Fruit fly (Drosophila melanogaster) whole organism, embryonic: ENCODE results near the gene Nse1.
A peak's percentile ranks its signal among the peaks of the same experiment; 100 is the strongest.

Experiments used
- Adf1 ChIP-seq: fragments of 200-800 bp; sonication (Bioruptor generic); IDR thresholded peaks from 2 replicates; pipeline ENCODE4 v1.3.6; 2022; ENCODE audit warnings: missing biosample characterization, missing genetic modification characterization
- Atf6 ChIP-seq: fragments of 200-800 bp; sonication (Bioruptor generic); IDR thresholded peaks from 2 replicates; pipeline ENCODE4 v1.3.6; 2022; ENCODE audit warnings: missing biosample characterization, missing genetic modification characterization
- B-H2 ChIP-seq: fragments of 200-800 bp; sonication (Bioruptor generic); optimal IDR thresholded peaks from 2 replicates; lab custom pipeline; 2018; ENCODE audit warnings: missing biosample characterization, mild to moderate bottlenecking, missing genetic modification characterization
- Bdp1 ChIP-seq: fragments of 200-800 bp; sonication (Bioruptor generic); optimal IDR thresholded peaks from 3 replicates; lab custom pipeline; 2016; ENCODE audit warnings: missing biosample characterization, missing genetic modification characterization
- BtbVII ChIP-seq: fragments of 200-800 bp; sonication (Bioruptor generic); optimal IDR thresholded peaks from 3 replicates; lab custom pipeline; 2017; ENCODE audit warnings: missing biosample characterization, mild to moderate bottlenecking, missing genetic modification characterization
- CG10274 ChIP-seq: fragments of 200-800 bp; sonication (Bioruptor generic); optimal IDR thresholded peaks from 3 replicates; lab custom pipeline; 2017; ENCODE audit warnings: missing biosample characterization, mild to moderate bottlenecking, missing genetic modification characterization
- CG10543 ChIP-seq: fragments of 200-800 bp; sonication (Bioruptor generic); optimal IDR thresholded peaks from 3 replicates; lab custom pipeline; 2017; ENCODE audit warnings: missing biosample characterization, mild to moderate bottlenecking, missing genetic modification characterization, moderate library complexity
- CG11085 ChIP-seq: fragments of 200-800 bp; sonication (Bioruptor generic); IDR thresholded peaks from 2 replicates; pipeline ENCODE4 v1.3.6; 2022; ENCODE audit warnings: missing biosample characterization, missing genetic modification characterization
- CG11456 ChIP-seq: fragments of 200-800 bp; sonication (Bioruptor generic); IDR thresholded peaks from 3 replicates; pipeline ENCODE4 v1.3.6; 2022; ENCODE audit warnings: missing biosample characterization, missing genetic modification characterization
- CG13424 ChIP-seq: fragments of 200-800 bp; sonication (Bioruptor generic); optimal IDR thresholded peaks from 2 replicates; lab custom pipeline; 2019; ENCODE audit warnings: missing biosample characterization, mild to moderate bottlenecking, missing genetic modification characterization, moderate library complexity
- CG1529 ChIP-seq: fragments of 200-800 bp; sonication (Bioruptor generic); optimal IDR thresholded peaks from 3 replicates; lab custom pipeline; 2018; ENCODE audit warnings: missing biosample characterization, missing genetic modification characterization
- CG2116 ChIP-seq: fragments of 200-800 bp; sonication (Bioruptor generic); optimal IDR thresholded peaks from 3 replicates; lab custom pipeline; 2018; ENCODE audit warnings: missing biosample characterization, mild to moderate bottlenecking, missing genetic modification characterization
- CG4424 ChIP-seq: fragments of 200-800 bp; sonication (Bioruptor generic); optimal IDR thresholded peaks from 3 replicates; lab custom pipeline; 2016; ENCODE audit warnings: missing biosample characterization, missing genetic modification characterization
- CG5245 ChIP-seq: fragments of 200-800 bp; sonication (Bioruptor generic); optimal IDR thresholded peaks from 3 replicates; lab custom pipeline; 2016; ENCODE audit warnings: missing biosample characterization, missing genetic modification characterization
- CG6813 ChIP-seq: fragments of 200-800 bp; sonication (Bioruptor generic); optimal IDR thresholded peaks from 2 replicates; lab custom pipeline; 2017; ENCODE audit warnings: missing biosample characterization, missing genetic modification characterization, mild to moderate bottlenecking, moderate library complexity, missing genetic modification reagents
- CG7357 ChIP-seq: fragments of 200-800 bp; sonication (Bioruptor generic); IDR thresholded peaks from 3 replicates; pipeline ENCODE4 v1.3.6; 2022; ENCODE audit warnings: missing biosample characterization, missing genetic modification characterization
- CG7839 ChIP-seq: fragments of 200-800 bp; sonication (Bioruptor generic); optimal IDR thresholded peaks from 3 replicates; lab custom pipeline; 2018; ENCODE audit warnings: missing biosample characterization, mild to moderate bottlenecking, missing genetic modification characterization, moderate library complexity
- CG7963 ChIP-seq: fragments of 200-800 bp; sonication (Bioruptor generic); IDR thresholded peaks from 3 replicates; pipeline ENCODE4 v1.3.6; 2022; ENCODE audit warnings: missing biosample characterization, missing genetic modification characterization; ENCODE audit not compliant: partially characterized antibody
- D ChIP-seq, 2 experiments: fragments of 200-800 bp in 1 of 2; fragments of >200 bp in 1 of 2; sonication (Bioruptor generic) in 1 of 2; optimal IDR thresholded peaks; 2 replicates in 1 of 2; 3 replicates in 1 of 2; lab custom pipeline; 2017; ENCODE audit warnings: mild to moderate bottlenecking in 1 of 2, missing biosample characterization in 1 of 2, missing genetic modification characterization in 1 of 2, missing genetic modification reagents in 1 of 2
- D19A ChIP-seq: fragments of 200-800 bp; optimal IDR thresholded peaks from 3 replicates; lab custom pipeline; 2019; ENCODE audit warnings: missing biosample characterization, mild to moderate bottlenecking, missing genetic modification characterization, moderate library complexity
- Dip3 ChIP-seq: fragments of 200-800 bp; sonication (Bioruptor generic); optimal IDR thresholded peaks from 3 replicates; lab custom pipeline; 2016; ENCODE audit warnings: missing biosample characterization, missing genetic modification characterization
- Dref ChIP-seq: fragments of 200-800 bp; sonication (Bioruptor generic); IDR thresholded peaks from 2 replicates; pipeline ENCODE4 v1.3.6; 2022; ENCODE audit warnings: missing biosample characterization, missing genetic modification characterization
- E2f2 ChIP-seq: fragments of 200-800 bp; sonication (Bioruptor generic); IDR thresholded peaks from 2 replicates; pipeline ENCODE4 v1.3.6; 2022; ENCODE audit warnings: missing biosample characterization, missing genetic modification characterization
- HLH54F ChIP-seq: fragments of 200-800 bp; sonication (Bioruptor generic); optimal IDR thresholded peaks from 3 replicates; lab custom pipeline; 2016; ENCODE audit warnings: missing biosample characterization, missing genetic modification characterization
- Hr78 ChIP-seq, 2 experiments: fragments of 200-800 bp in 1 of 2; fragments of >200 bp in 1 of 2; sonication (Bioruptor generic) in 1 of 2; optimal IDR thresholded peaks; 2 replicates each; lab custom pipeline; 2017 to 2019; ENCODE audit warnings: missing biosample characterization in 2 of 2, missing genetic modification characterization in 2 of 2, mild to moderate bottlenecking in 1 of 2, moderate library complexity in 1 of 2
- MESR4 ChIP-seq: fragments of 200-800 bp; sonication (Bioruptor generic); optimal IDR thresholded peaks from 2 replicates; lab custom pipeline; 2018; ENCODE audit warnings: missing biosample characterization, mild to moderate bottlenecking, missing genetic modification characterization, moderate library complexity
- Meics ChIP-seq: fragments of 200-800 bp; sonication (Bioruptor generic); optimal IDR thresholded peaks from 2 replicates; lab custom pipeline; 2017; ENCODE audit warnings: missing biosample characterization, mild to moderate bottlenecking, missing genetic modification characterization
- Myb ChIP-seq: fragments of 200-800 bp; sonication (Bioruptor generic); optimal IDR thresholded peaks from 2 replicates; lab custom pipeline; 2016; ENCODE audit warnings: missing biosample characterization, missing genetic modification characterization
- Neu2 ChIP-seq: fragments of 200-800 bp; sonication (Bioruptor generic); optimal IDR thresholded peaks from 3 replicates; lab custom pipeline; 2016; ENCODE audit warnings: missing biosample characterization, missing genetic modification characterization, borderline replicate concordance
- Nf-YA ChIP-seq: fragments of 200-800 bp; sonication (Bioruptor generic); IDR thresholded peaks from 2 replicates; pipeline ENCODE4 v1.3.6; 2022; ENCODE audit warnings: missing biosample characterization, missing genetic modification characterization
- NfI ChIP-seq: fragments of 200-800 bp; sonication (Bioruptor generic); optimal IDR thresholded peaks from 3 replicates; lab custom pipeline; 2018; ENCODE audit warnings: missing biosample characterization, mild to moderate bottlenecking, missing genetic modification characterization, moderate library complexity
- Side ChIP-seq: fragments of 200-800 bp; sonication (Bioruptor generic); optimal IDR thresholded peaks from 2 replicates; lab custom pipeline; 2016; ENCODE audit warnings: missing biosample characterization, missing genetic modification characterization
- Ssrp ChIP-seq: fragments of 200-800 bp; sonication (Bioruptor generic); optimal IDR thresholded peaks from 2 replicates; lab custom pipeline; 2018; ENCODE audit warnings: missing biosample characterization, mild to moderate bottlenecking, missing genetic modification characterization, moderate library complexity
- chm ChIP-seq: fragments of 200-800 bp; sonication (Bioruptor generic); IDR thresholded peaks from 2 replicates; pipeline ENCODE4 v1.3.6; 2022; ENCODE audit warnings: missing biosample characterization, missing genetic modification characterization
- corto ChIP-seq: fragments of 200-800 bp; sonication (Bioruptor generic); optimal IDR thresholded peaks from 2 replicates; lab custom pipeline; 2016; ENCODE audit warnings: missing biosample characterization, mild to moderate bottlenecking, missing genetic modification characterization, moderate library complexity
- fd96Cb ChIP-seq: fragments of 200-800 bp; sonication (Bioruptor generic); optimal IDR thresholded peaks from 2 replicates; lab custom pipeline; 2018; ENCODE audit warnings: missing biosample characterization, mild to moderate bottlenecking, missing genetic modification characterization, moderate library complexity
- ftz-f1 ChIP-seq: fragments of 200-800 bp; sonication (Bioruptor generic); optimal IDR thresholded peaks from 2 replicates; lab custom pipeline; 2016; ENCODE audit warnings: missing biosample characterization, missing genetic modification characterization
- fu2 ChIP-seq: fragments of 200-800 bp; sonication (Bioruptor generic); optimal IDR thresholded peaks from 2 replicates; lab custom pipeline; 2016; ENCODE audit warnings: missing biosample characterization, missing genetic modification characterization
- gem ChIP-seq: fragments of 200-800 bp; sonication (Bioruptor generic); optimal IDR thresholded peaks from 2 replicates; lab custom pipeline; 2019; ENCODE audit warnings: missing biosample characterization, mild to moderate bottlenecking, missing genetic modification characterization, moderate library complexity
- ind ChIP-seq: fragments of 200-800 bp; sonication (Bioruptor generic); optimal IDR thresholded peaks from 3 replicates; lab custom pipeline; 2016; ENCODE audit warnings: missing biosample characterization, missing genetic modification characterization
- insv ChIP-seq, 2 experiments: fragments of 200-800 bp; sonication (Bioruptor generic); optimal IDR thresholded peaks; 3 replicates each; lab custom pipeline; 2016 to 2018; ENCODE audit warnings: missing biosample characterization in 2 of 2, missing genetic modification characterization in 2 of 2
- jing ChIP-seq: fragments of 200-800 bp; sonication (Bioruptor generic); optimal IDR thresholded peaks from 2 replicates; lab custom pipeline; 2018; ENCODE audit warnings: missing biosample characterization, mild to moderate bottlenecking, missing genetic modification characterization
- klu ChIP-seq: fragments of 200-800 bp; sonication (Bioruptor generic); IDR thresholded peaks from 2 replicates; pipeline ENCODE4 v1.3.6; 2022; ENCODE audit warnings: missing biosample characterization, missing genetic modification characterization
- maf-S ChIP-seq: fragments of 200-800 bp; sonication (Bioruptor generic); optimal IDR thresholded peaks from 2 replicates; lab custom pipeline; 2016; ENCODE audit warnings: missing biosample characterization, missing genetic modification characterization
- onecut ChIP-seq: fragments of 200-800 bp; sonication (Bioruptor generic); IDR thresholded peaks from 2 replicates; pipeline ENCODE4 v1.3.6; 2022; ENCODE audit warnings: missing biosample characterization, missing genetic modification characterization
- phol ChIP-seq: fragments of 200-800 bp; sonication (Bioruptor generic); optimal IDR thresholded peaks from 3 replicates; lab custom pipeline; 2018; ENCODE audit warnings: missing biosample characterization, mild to moderate bottlenecking, missing genetic modification characterization, moderate library complexity
- ranshi ChIP-seq: fragments of 200-800 bp; sonication (Bioruptor generic); IDR thresholded peaks from 2 replicates; pipeline ENCODE4 v1.3.6; 2022; ENCODE audit warnings: missing biosample characterization, missing genetic modification characterization
- sens ChIP-seq: fragments of 200-800 bp; sonication (Bioruptor generic); peaks from one replicate; lab custom pipeline; 2016; ENCODE audit warnings: missing biosample characterization, missing genetic modification characterization
- shn ChIP-seq: fragments of 200-800 bp; sonication (Bioruptor generic); optimal IDR thresholded peaks from 3 replicates; lab custom pipeline; 2016; ENCODE audit warnings: missing biosample characterization, missing genetic modification characterization
- sisA ChIP-seq: fragments of 200-800 bp; sonication (Bioruptor generic); IDR thresholded peaks from 2 replicates; pipeline ENCODE4 v1.3.6; 2022; ENCODE audit warnings: missing biosample characterization, missing genetic modification characterization
- vfl ChIP-seq: fragments of 200-800 bp; sonication (Bioruptor generic); optimal IDR thresholded peaks from 2 replicates; lab custom pipeline; 2016; ENCODE audit warnings: missing biosample characterization, missing genetic modification characterization

Nse1 gene

DNA sequence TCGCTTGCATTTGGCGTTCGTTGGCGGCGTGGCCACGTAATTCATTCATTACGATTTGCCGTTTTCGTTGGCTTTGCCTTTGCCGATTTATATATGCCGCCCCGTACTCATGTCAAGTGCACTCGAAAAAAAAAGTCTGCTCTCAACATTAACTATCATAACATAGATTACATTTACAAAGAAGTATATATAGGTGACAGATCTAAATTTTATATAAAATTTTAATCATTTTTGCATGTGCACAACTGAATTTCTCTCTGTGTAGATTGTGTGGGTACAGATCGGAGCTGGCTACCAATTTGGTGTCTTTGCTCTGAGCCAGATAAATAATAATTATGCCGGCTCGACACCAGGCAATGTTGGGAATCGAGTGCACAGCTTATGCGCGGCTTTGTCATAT lies 21.0 kb upstream of the Nse1 start (continued):
- TF ChIP-seq corto (GFP tag; lab: Kevin White, UChicago) (no peak), CG11456 (GFP tag; lab: Robert Waterston, UW) (0 out of 3 replicates have a peak, but pooled peaks have one; percentile 32), NfI (GFP tag; lab: Kevin White, UChicago) (peak; percentile 27), ind (GFP tag; lab: Kevin White, UChicago) (peak; percentile 49), shn (GFP tag; lab: Kevin White, UChicago) (no peak), gem (tag; lab: Kevin White, UChicago) (peak; percentile 64), CG10543 (no peak), CG1529 (GFP tag; lab: Kevin White, UChicago) (no peak), CG2116 (GFP tag; lab: Kevin White, UChicago) (no peak), Bdp1 (GFP tag; lab: Kevin White, UChicago) (no peak), Dip3 (no peak), CG5245 (GFP tag; lab: Kevin White, UChicago) (no peak), onecut (no peak), chm (GFP tag; lab: Robert Waterston, UW) (no peak), sens (GFP tag; lab: Kevin White, UChicago) (peak; percentile 49), insv (GFP tag; optimal IDR thresholded peaks at IDR 0.05; lab: Kevin White, UChicago) (no peak), BtbVII (no peak), phol (tag; lab: Kevin White, UChicago) (peak; percentile 49), Myb (GFP tag; lab: Kevin White, UChicago) (peak; percentile 8), maf-S (GFP tag; lab: Kevin White, UChicago) (no peak), Adf1 (GFP tag; lab: Robert Waterston, UW) (no peak), Neu2 (no peak), CG7839 (peak; percentile 58), E2f2 (GFP tag; lab: Robert Waterston, UW) (peak; percentile 29; the same call in 1 of the 2 replicates), CG10274 (no peak), jing (peak; percentile 3), Side (GFP tag; lab: Kevin White, UChicago) (no peak), MESR4 (no peak), CG7357 (GFP tag; lab: Robert Waterston, UW) (0 out of 3 replicates have a peak, but pooled peaks have one; percentile 12), fd96Cb (tag; lab: Kevin White, UChicago) (peak; percentile 29), Hr78 (GFP tag; optimal IDR thresholded peaks at IDR 0.05; lab: Kevin White, UChicago) (no peak), sisA (peak; percentile 63), CG7963 (GFP tag; lab: Robert Waterston, UW) (no peak), CG4424 (peak; percentile 54), B-H2 (GFP tag; lab: Kevin White, UChicago) (no peak), D (optimal IDR thresholded peaks at IDR 0.05; lab: Kevin White, UChicago) (no peak), D (GFP tag; optimal IDR thresholded peaks at IDR 0.05; lab: Kevin White, UChicago) (peak; percentile 30), ranshi (GFP tag; lab: Robert Waterston, UW) (peak; percentile 56; the same call in 1 of the 2 replicates), vfl (GFP tag; lab: Kevin White, UChicago) (no peak), CG6813 (GFP tag; lab: Kevin White, UChicago) (no peak), Ssrp (tag; lab: Kevin White, UChicago) (peak; percentile 42), D19A (peak; percentile 11), ftz-f1 (GFP tag; lab: Kevin White, UChicago) (no peak), klu (no peak), Nf-YA (GFP tag; lab: Robert Waterston, UW) (no peak), CG13424 (tag; lab: Kevin White, UChicago) (peak; percentile 35), Meics (GFP tag; lab: Kevin White, UChicago) (peak; percentile 27), Dref (GFP tag; lab: Robert Waterston, UW) (no peak), CG11085 (GFP tag; lab: Robert Waterston, UW) (0 out of 2 replicates have a peak, but pooled peaks have one; percentile 18), fu2 (GFP tag; lab: Kevin White, UChicago) (no peak), Atf6 (no peak), HLH54F (GFP tag; lab: Kevin White, UChicago) (peak; percentile 12)
